Fruit fly (Drosophila melanogaster) whole organism, prepupa: ENCODE results near the gene CG42342.

Source experiments
- CG11762 ChIP-seq: fragments of 200-800 bp; sonication (Bioruptor generic); optimal IDR thresholded peaks from 3 replicates; lab custom pipeline; 2016; ENCODE audit warnings: missing biosample characterization, missing genetic modification characterization; ENCODE audit not compliant: insufficient read depth
- CG15336 ChIP-seq: fragments of 200-800 bp; sonication (Bioruptor generic); IDR thresholded peaks from 2 replicates; pipeline ENCODE4 v1.3.6; 2022; ENCODE audit warnings: missing biosample characterization, missing genetic modification characterization
- CG31627 ChIP-seq: fragments of 200-800 bp; sonication (Bioruptor generic); optimal IDR thresholded peaks from 3 replicates; lab custom pipeline; 2016; ENCODE audit warnings: missing biosample characterization, missing genetic modification characterization
- CG34406 ChIP-seq: fragments of 200-800 bp; sonication (Bioruptor generic); optimal IDR thresholded peaks from 3 replicates; lab custom pipeline; 2016; ENCODE audit warnings: missing biosample characterization, missing genetic modification characterization
- CG6276 ChIP-seq: fragments of 200-800 bp; sonication (Bioruptor generic); optimal IDR thresholded peaks from 2 replicates; lab custom pipeline; 2017; ENCODE audit warnings: missing biosample characterization, mild to moderate bottlenecking, missing genetic modification characterization
- CG6808 ChIP-seq: fragments of 200-800 bp; sonication (Bioruptor generic); optimal IDR thresholded peaks from 3 replicates; lab custom pipeline; 2017; ENCODE audit warnings: missing biosample characterization, missing genetic modification characterization, mild to moderate bottlenecking, moderate library complexity, missing genetic modification reagents
- CG8319 ChIP-seq: fragments of 200-800 bp; sonication (Bioruptor generic); optimal IDR thresholded peaks from 3 replicates; lab custom pipeline; 2016; ENCODE audit warnings: missing biosample characterization, missing genetic modification characterization
- Eip75B ChIP-seq: fragments of 200-800 bp; sonication (Bioruptor generic); optimal IDR thresholded peaks from 3 replicates; lab custom pipeline; 2016; ENCODE audit warnings: missing biosample characterization, missing genetic modification characterization
- Eip78C ChIP-seq: fragments of 200-800 bp; sonication (Bioruptor generic); peaks from one replicate; lab custom pipeline; 2016; ENCODE audit warnings: missing biosample characterization, missing genetic modification characterization
- Eip93F ChIP-seq: fragments of 200-800 bp; sonication (Bioruptor generic); optimal IDR thresholded peaks from 2 replicates; lab custom pipeline; 2016; ENCODE audit warnings: missing biosample characterization, mild to moderate bottlenecking, missing genetic modification characterization
- Ets96B ChIP-seq: fragments of 200-800 bp; optimal IDR thresholded peaks from 2 replicates; lab custom pipeline; 2019; ENCODE audit warnings: missing biosample characterization, mild to moderate bottlenecking, missing genetic modification characterization, moderate library complexity
- Hr38 ChIP-seq: sonication (Bioruptor generic); optimal IDR thresholded peaks from 2 replicates; lab custom pipeline; 2016; ENCODE audit warnings: missing biosample characterization, missing genetic modification characterization
- Hr39 ChIP-seq: fragments of 200-800 bp; sonication (Bioruptor generic); optimal IDR thresholded peaks from 2 replicates; lab custom pipeline; 2016; ENCODE audit warnings: missing biosample characterization, missing genetic modification characterization
- Hr4 ChIP-seq: fragments of 200-800 bp; sonication (Bioruptor generic); optimal IDR thresholded peaks from 3 replicates; lab custom pipeline; 2016; ENCODE audit warnings: missing biosample characterization, missing genetic modification characterization
- Lpt ChIP-seq: fragments of 200-800 bp; sonication (Bioruptor generic); optimal IDR thresholded peaks from 3 replicates; lab custom pipeline; 2016; ENCODE audit warnings: missing biosample characterization, missing genetic modification characterization
- Met ChIP-seq: fragments of 200-800 bp; sonication (Bioruptor generic); optimal IDR thresholded peaks from 3 replicates; lab custom pipeline; 2016; ENCODE audit warnings: missing biosample characterization, missing genetic modification characterization
- Sox14 ChIP-seq: fragments of 200-800 bp; sonication (Bioruptor generic); optimal IDR thresholded peaks from 3 replicates; lab custom pipeline; 2016; ENCODE audit warnings: missing biosample characterization, missing genetic modification characterization
- esn ChIP-seq: fragments of 200-800 bp; sonication (Bioruptor generic); optimal IDR thresholded peaks from 2 replicates; lab custom pipeline; 2016; ENCODE audit warnings: missing biosample characterization, mild to moderate bottlenecking, missing genetic modification characterization, moderate library complexity
- net ChIP-seq: fragments of 200-800 bp; sonication (Bioruptor generic); optimal IDR thresholded peaks from 3 replicates; lab custom pipeline; 2016; ENCODE audit warnings: missing biosample characterization, missing genetic modification characterization

The CG42342 gene

DNA sequence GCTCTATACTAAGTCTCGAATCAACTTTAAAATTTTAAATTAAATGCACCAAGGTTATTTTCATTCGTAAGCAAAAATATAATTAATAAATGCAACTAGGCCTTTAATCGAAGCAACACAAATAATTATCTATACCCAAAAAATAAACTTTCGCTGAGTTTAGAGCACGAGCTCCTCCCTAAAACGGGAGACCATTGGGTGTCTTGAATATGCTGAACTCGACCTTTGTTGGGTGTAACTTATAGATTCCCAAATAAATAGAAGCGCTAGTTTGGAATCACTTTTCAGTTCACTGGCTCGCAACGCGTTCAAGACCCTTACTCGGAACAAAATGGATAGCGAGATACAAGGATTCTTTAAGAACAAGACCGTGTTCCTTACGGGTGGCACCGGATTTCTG, 115.1 kb downstream of the CG42342 start, which contains the start of gene CG17560:
Gene CG17560, plus strand, starts transcription at position 301 of the 400 bp plus-strand sequence.
- TF ChIP-seq Ets96B (tag; lab: Kevin White, UChicago) (no peak), Met (GFP tag; lab: Kevin White, UChicago) (no peak), CG34406 (GFP tag; lab: Kevin White, UChicago) (no peak)

DNA sequence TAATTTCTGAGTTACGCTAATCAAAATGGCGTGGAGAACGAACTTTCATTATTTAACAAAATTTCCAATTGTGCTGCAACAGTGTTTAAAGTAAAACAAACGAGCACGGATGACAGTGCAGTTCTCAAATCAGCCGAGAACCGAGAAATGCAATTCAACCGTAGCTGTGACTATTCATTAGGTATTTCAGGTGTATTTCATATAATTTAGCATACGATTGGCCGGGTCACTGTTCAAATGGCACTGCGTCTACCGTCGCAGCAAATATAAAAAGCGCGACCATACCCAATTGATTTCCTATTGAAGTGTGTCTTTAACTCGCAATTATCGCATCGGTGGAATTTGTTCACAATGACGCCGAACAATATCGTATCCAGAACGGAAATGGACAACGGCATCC, 117.9 kb downstream of the CG42342 start, which contains the start of gene CG14893:
Gene CG14893, plus strand, starts transcription at position 301 of the 400 bp plus-strand sequence.
- TF ChIP-seq Lpt (GFP tag; lab: Kevin White, UChicago) = no peak
- TF ChIP-seq CG11762 (GFP tag; lab: Kevin White, UChicago) = no peak
- TF ChIP-seq esn (GFP tag; lab: Kevin White, UChicago) = no peak
- TF ChIP-seq CG15336 (GFP tag; lab: Robert Waterston, UW) = no peak
- no peak for TF ChIP-seq Eip78C (GFP tag; lab: Kevin White, UChicago)
- no peak for TF ChIP-seq CG6808
- no peak for TF ChIP-seq CG34406 (GFP tag; lab: Kevin White, UChicago)
- TF ChIP-seq CG31627 (GFP tag; lab: Kevin White, UChicago) = no peak
- TF ChIP-seq net (GFP tag; lab: Kevin White, UChicago) = no peak
- TF ChIP-seq Eip93F (GFP tag; lab: Kevin White, UChicago) = no peak
- TF ChIP-seq Hr4 (GFP tag; lab: Kevin White, UChicago) = no peak
- TF ChIP-seq Sox14 = no peak
- TF ChIP-seq CG6276 (GFP tag; lab: Kevin White, UChicago) = no peak
- TF ChIP-seq Hr38 = no peak
- TF ChIP-seq Eip75B = no peak
- TF ChIP-seq CG8319 (GFP tag; lab: Kevin White, UChicago) = no peak
- no peak for TF ChIP-seq Hr39 (GFP tag; lab: Kevin White, UChicago)
